Worm (Caenorhabditis elegans) whole organism, L2 larva: Measurements from ENCODE around the gene twk-10.

Experiments
- F13H6.1 ChIP-seq: sonication (generic microtip); optimal IDR thresholded peaks from 2 replicates; lab custom pipeline; 2016; ENCODE audit warnings: missing genetic modification characterization, missing compliant biosample characterization
- R02D3.7 ChIP-seq: fragments of 150-350 bp; optimal IDR thresholded peaks from 2 replicates; lab custom pipeline; 2014; ENCODE audit warnings: missing biosample characterization, missing genetic modification characterization
- Y55F3AM.14 ChIP-seq: fragments of 200-800 bp; sonication (Bioruptor generic); optimal IDR thresholded peaks from 2 replicates; lab custom pipeline; 2018; ENCODE audit warnings: mild to moderate bottlenecking, missing genetic modification characterization, missing compliant biosample characterization
- ZK546.5 ChIP-seq: sonication (generic microtip); optimal IDR thresholded peaks from 2 replicates; lab custom pipeline; 2017; ENCODE audit warnings: missing biosample characterization, missing genetic modification characterization
- alr-1 ChIP-seq: fragments of 150-350 bp; optimal IDR thresholded peaks from 2 replicates; lab custom pipeline; 2014; ENCODE audit warnings: missing biosample characterization, missing genetic modification characterization
- aly-2 ChIP-seq: fragments of 150-350 bp; optimal IDR thresholded peaks from 2 replicates; lab custom pipeline; 2014; ENCODE audit warnings: missing biosample characterization, missing genetic modification characterization
- ama-1 ChIP-seq: fragments of 150-350 bp; optimal IDR thresholded peaks from 2 replicates; lab custom pipeline; 2018; ENCODE audit warnings: inconsistent platforms
- blmp-1 ChIP-seq: sonication (generic microtip); optimal IDR thresholded peaks from 2 replicates; lab custom pipeline; 2017; ENCODE audit warnings: missing genetic modification characterization, mild to moderate bottlenecking, missing compliant biosample characterization, antibody characterized with exemption, moderate library complexity; ENCODE audit not compliant: insufficient read depth
- ceh-16 ChIP-seq: fragments of 150-350 bp; optimal IDR thresholded peaks from 2 replicates; lab custom pipeline; 2014; ENCODE audit warnings: missing biosample characterization, missing genetic modification characterization
- ceh-82 ChIP-seq: fragments of 150-350 bp; optimal IDR thresholded peaks from 2 replicates; lab custom pipeline; 2014; ENCODE audit warnings: missing biosample characterization, missing genetic modification characterization
- crh-2 ChIP-seq: sonication (generic microtip); optimal IDR thresholded peaks from 2 replicates; lab custom pipeline; 2017; ENCODE audit warnings: missing biosample characterization, missing genetic modification characterization
- dmd-4 ChIP-seq: sonication (generic microtip); optimal IDR thresholded peaks from 2 replicates; lab custom pipeline; 2017; ENCODE audit warnings: missing biosample characterization, missing genetic modification characterization
- egl-27 ChIP-seq: sonication (generic microtip); optimal IDR thresholded peaks from 3 replicates; lab custom pipeline; 2017; ENCODE audit warnings: missing biosample characterization, missing genetic modification reagents, missing genetic modification characterization
- elt-3 ChIP-seq: sonication (generic microtip); optimal IDR thresholded peaks from 2 replicates; lab custom pipeline; 2017; ENCODE audit warnings: missing biosample characterization, missing genetic modification characterization
- fos-1 ChIP-seq: fragments of 150-350 bp; optimal IDR thresholded peaks from 2 replicates; lab custom pipeline; 2014; ENCODE audit warnings: missing biosample characterization, missing genetic modification characterization
- gmeb-1 ChIP-seq: fragments of 150-350 bp; optimal IDR thresholded peaks from 2 replicates; lab custom pipeline; 2014; ENCODE audit warnings: missing biosample characterization, missing genetic modification characterization
- lin-11 ChIP-seq: fragments of 150-350 bp; sonication (generic microtip); optimal IDR thresholded peaks from 2 replicates; lab custom pipeline; 2014; ENCODE audit warnings: missing biosample characterization, missing genetic modification characterization, inconsistent platforms, mixed read lengths
- lin-13 ChIP-seq: fragments of 150-350 bp; optimal IDR thresholded peaks from 2 replicates; lab custom pipeline; 2014; ENCODE audit warnings: missing biosample characterization, missing genetic modification reagents, missing genetic modification characterization
- lin-39 ChIP-seq: fragments of 150-350 bp; optimal IDR thresholded peaks from 2 replicates; lab custom pipeline; 2014; ENCODE audit warnings: missing biosample characterization, missing genetic modification reagents, missing genetic modification characterization
- lsy-2 ChIP-seq, 2 experiments: fragments of 150-350 bp in 1 of 2; sonication (generic microtip) in 1 of 2; optimal IDR thresholded peaks; 2 replicates each; lab custom pipeline; 2014 to 2017; ENCODE audit warnings: missing biosample characterization in 2 of 2, missing genetic modification characterization in 2 of 2
- mab-5 ChIP-seq: fragments of 150-350 bp; optimal IDR thresholded peaks from 2 replicates; lab custom pipeline; 2014; ENCODE audit warnings: missing biosample characterization, missing genetic modification characterization
- mbf-1 ChIP-seq: sonication (generic microtip); optimal IDR thresholded peaks from 2 replicates; lab custom pipeline; 2017; ENCODE audit warnings: missing biosample characterization, missing genetic modification characterization
- mdl-1 ChIP-seq, 2 experiments: fragments of 150-350 bp in 1 of 2; sonication (generic microtip) in 1 of 2; optimal IDR thresholded peaks; 2 replicates each; lab custom pipeline; 2017; ENCODE audit warnings: missing biosample characterization in 2 of 2, missing genetic modification characterization in 2 of 2
- nhr-10 ChIP-seq: sonication (generic microtip); optimal IDR thresholded peaks from 2 replicates; lab custom pipeline; 2017; ENCODE audit warnings: missing biosample characterization, missing genetic modification characterization
- nhr-11 ChIP-seq: fragments of 150-350 bp; optimal IDR thresholded peaks from 2 replicates; lab custom pipeline; 2014; ENCODE audit warnings: missing biosample characterization, missing genetic modification characterization
- nhr-12 ChIP-seq: fragments of 150-350 bp; optimal IDR thresholded peaks from 2 replicates; lab custom pipeline; 2014; ENCODE audit warnings: missing biosample characterization, missing genetic modification characterization
- nhr-129 ChIP-seq: fragments of 150-350 bp; optimal IDR thresholded peaks from 2 replicates; lab custom pipeline; 2014; ENCODE audit warnings: missing biosample characterization, missing genetic modification characterization
- nhr-21 ChIP-seq: fragments of 150-350 bp; optimal IDR thresholded peaks from 2 replicates; lab custom pipeline; 2014; ENCODE audit warnings: missing biosample characterization, missing genetic modification characterization
- nhr-23 ChIP-seq: fragments of 150-350 bp; optimal IDR thresholded peaks from 2 replicates; lab custom pipeline; 2014; ENCODE audit warnings: missing biosample characterization, missing genetic modification reagents, missing genetic modification characterization
- nhr-237 ChIP-seq: fragments of 150-350 bp; optimal IDR thresholded peaks from 2 replicates; lab custom pipeline; 2014; ENCODE audit warnings: missing biosample characterization, missing genetic modification characterization
- nhr-25 ChIP-seq: fragments of 150-350 bp; sonication (generic microtip); optimal IDR thresholded peaks from 3 replicates; lab custom pipeline; 2014; ENCODE audit warnings: missing biosample characterization, missing genetic modification characterization
- nhr-6 ChIP-seq: fragments of 150-350 bp; optimal IDR thresholded peaks from 2 replicates; lab custom pipeline; 2014; ENCODE audit warnings: missing biosample characterization, missing genetic modification characterization
- peb-1 ChIP-seq: fragments of 150-350 bp; optimal IDR thresholded peaks from 2 replicates; lab custom pipeline; 2014; ENCODE audit warnings: missing biosample characterization, missing genetic modification characterization
- sma-3 ChIP-seq: sonication (generic microtip); optimal IDR thresholded peaks from 2 replicates; lab custom pipeline; 2016; ENCODE audit warnings: missing genetic modification reagents, missing genetic modification characterization, missing compliant biosample characterization
- sma-9 ChIP-seq, 2 experiments: fragments of 150-350 bp in 1 of 2; sonication (generic microtip) in 1 of 2; optimal IDR thresholded peaks; 2 replicates each; lab custom pipeline; 2014 to 2016; ENCODE audit warnings: missing genetic modification characterization in 2 of 2, mild to moderate bottlenecking in 1 of 2, missing biosample characterization in 1 of 2, missing compliant biosample characterization in 1 of 2, missing genetic modification reagents in 1 of 2, moderate library complexity in 1 of 2
- snpc-4 ChIP-seq: fragments of 150-350 bp; optimal IDR thresholded peaks from 2 replicates; lab custom pipeline; 2014; ENCODE audit warnings: missing biosample characterization, missing genetic modification characterization
- unc-55 ChIP-seq: fragments of 150-350 bp; sonication (generic microtip); optimal IDR thresholded peaks from 3 replicates; lab custom pipeline; 2014; ENCODE audit warnings: missing biosample characterization, missing genetic modification reagents, missing genetic modification characterization
- zag-1 ChIP-seq: fragments of 150-350 bp; optimal IDR thresholded peaks from 2 replicates; lab custom pipeline; 2014; ENCODE audit warnings: missing biosample characterization, missing genetic modification characterization
- ztf-1 ChIP-seq: fragments of 200-800 bp; sonication (Bioruptor generic); conservative IDR thresholded peaks from 2 replicates; pipeline ENCODE4 v1.3.6; 2022; ENCODE audit warnings: missing genetic modification characterization, missing compliant biosample characterization
- ztf-4 ChIP-seq: fragments of 150-350 bp; optimal IDR thresholded peaks from 2 replicates; lab custom pipeline; 2014; ENCODE audit warnings: missing biosample characterization, missing genetic modification characterization

twk-10 gene

ce11 chrV:6513356-6513755, 38.8 kb upstream of the twk-10 start:
- no peak for TF ChIP-seq nhr-129 (tag; lab: Kevin White, UChicago)
- TF ChIP-seq snpc-4, result no peak
- TF ChIP-seq nhr-21 (tag; lab: Kevin White, UChicago), result peak; percentile 8
- no peak for TF ChIP-seq elt-3 (tag; lab: Kevin White, UChicago)
- TF ChIP-seq fos-1 (tag; lab: Kevin White, UChicago), result peak; percentile 7
- TF ChIP-seq nhr-23 (tag; lab: Kevin White, UChicago), result no peak
- no peak for TF ChIP-seq lsy-2 (tag; optimal IDR thresholded peaks at IDR 0.05; lab: Kevin White, UChicago)

DNA sequence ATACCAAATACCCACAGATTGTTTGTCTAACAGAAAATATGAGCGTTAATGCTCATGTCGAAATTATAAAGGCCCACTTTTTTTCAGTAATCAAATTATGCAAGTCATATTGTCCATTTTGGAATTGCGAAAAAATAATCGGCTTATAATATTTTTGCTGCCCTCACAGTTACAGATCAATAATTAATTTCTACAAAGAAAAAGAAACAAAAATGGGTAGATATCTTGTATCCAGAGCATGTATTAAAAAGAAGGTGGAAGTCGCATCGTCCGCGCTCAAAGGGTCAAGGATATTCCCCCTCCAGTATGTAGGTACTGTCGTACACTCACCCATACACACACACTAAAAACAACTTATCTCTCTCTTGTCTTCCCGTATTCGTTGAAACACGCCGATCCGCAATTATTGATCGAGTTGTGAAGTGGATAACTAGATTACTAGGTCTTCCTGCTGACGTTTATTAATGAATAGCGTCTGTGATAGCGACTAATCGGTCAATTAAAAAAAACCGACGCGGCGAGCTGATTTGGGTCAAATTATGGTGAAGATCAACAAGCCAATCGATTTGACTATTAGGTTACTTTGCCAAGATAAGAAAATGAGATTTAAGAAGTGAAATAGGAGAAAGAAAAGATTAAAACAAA, 38.2 kb upstream of the twk-10 start:
- TF ChIP-seq nhr-129 (tag; lab: Kevin White, UChicago), result no peak
- peak; percentile 37 for TF ChIP-seq nhr-21 (tag; lab: Kevin White, UChicago)
- TF ChIP-seq sma-9 (GFP tag; optimal IDR thresholded peaks at IDR 0.05; lab: Kevin White, UChicago), result peak; percentile 13
- TF ChIP-seq sma-9 (tag; optimal IDR thresholded peaks at IDR 0.05; lab: Kevin White, UChicago), result no peak

ce11 chrV:6514887-6515324, 37.2 kb upstream of the twk-10 start, which contains the start of gene dpy-11:
Gene dpy-11 (minus strand): TSS chrV:6515240.
- TF ChIP-seq mab-5, result peak; percentile 17
- peak; percentile 36 for TF ChIP-seq fos-1 (tag; lab: Kevin White, UChicago)
- TF ChIP-seq ZK546.5 (tag; lab: Kevin White, UChicago), result no peak
- TF ChIP-seq lin-39 (tag; lab: Kevin White, UChicago), result no peak
- peak; percentile 14 for TF ChIP-seq sma-9 (GFP tag; optimal IDR thresholded peaks at IDR 0.05; lab: Kevin White, UChicago)
- no peak for TF ChIP-seq sma-9 (tag; optimal IDR thresholded peaks at IDR 0.05; lab: Kevin White, UChicago)
- TF ChIP-seq nhr-129 (tag; lab: Kevin White, UChicago), result peak; percentile 87
- TF ChIP-seq blmp-1 (tag; lab: Kevin White, UChicago), result peak; percentile 37
- no peak for TF ChIP-seq elt-3 (tag; lab: Kevin White, UChicago)
- TF ChIP-seq egl-27 (tag; lab: Kevin White, UChicago), result no peak
- TF ChIP-seq ceh-82, result no peak
- TF ChIP-seq nhr-25 (tag; lab: Kevin White, UChicago), result peak; percentile 51
- peak; percentile 59 for TF ChIP-seq sma-3 (GFP tag; lab: Kevin White, UChicago)
- peak; percentile 96 for TF ChIP-seq ama-1 (lab: Kevin White, UChicago)
- TF ChIP-seq crh-2 (tag; lab: Kevin White, UChicago), result peak; percentile 60
- TF ChIP-seq peb-1 (tag; lab: Kevin White, UChicago), result no peak
- no peak for TF ChIP-seq dmd-4 (tag; lab: Kevin White, UChicago)
- TF ChIP-seq ztf-4 (tag; lab: Kevin White, UChicago), result peak; percentile 64
- TF ChIP-seq zag-1 (tag; lab: Kevin White, UChicago), result no peak
- peak; percentile 34 for TF ChIP-seq lin-13
- peak; percentile 59 for TF ChIP-seq nhr-21 (tag; lab: Kevin White, UChicago)
- peak; percentile 43 for TF ChIP-seq Y55F3AM.14 (GFP tag; lab: Kevin White, UChicago)
- TF ChIP-seq alr-1 (tag; lab: Kevin White, UChicago), result no peak
- TF ChIP-seq lin-11 (tag; lab: Kevin White, UChicago), result no peak
- TF ChIP-seq nhr-10, result no peak
- TF ChIP-seq nhr-23 (tag; lab: Kevin White, UChicago), result no peak
- TF ChIP-seq mdl-1 (tag; optimal IDR thresholded peaks at IDR 0.05; lab: Kevin White, UChicago), result peak in 1 of 2 experiments; percentile 0
- TF ChIP-seq nhr-12 (tag; lab: Kevin White, UChicago), result no peak
- peak; percentile 17 for TF ChIP-seq F13H6.1 (tag; lab: Kevin White, UChicago)
- peak in 1 of 2 experiments; percentile 51 for TF ChIP-seq lsy-2 (tag; optimal IDR thresholded peaks at IDR 0.05; lab: Kevin White, UChicago)
- peak; percentile 43 for TF ChIP-seq nhr-6
- no peak for TF ChIP-seq mbf-1 (tag; lab: Kevin White, UChicago)

DNA sequence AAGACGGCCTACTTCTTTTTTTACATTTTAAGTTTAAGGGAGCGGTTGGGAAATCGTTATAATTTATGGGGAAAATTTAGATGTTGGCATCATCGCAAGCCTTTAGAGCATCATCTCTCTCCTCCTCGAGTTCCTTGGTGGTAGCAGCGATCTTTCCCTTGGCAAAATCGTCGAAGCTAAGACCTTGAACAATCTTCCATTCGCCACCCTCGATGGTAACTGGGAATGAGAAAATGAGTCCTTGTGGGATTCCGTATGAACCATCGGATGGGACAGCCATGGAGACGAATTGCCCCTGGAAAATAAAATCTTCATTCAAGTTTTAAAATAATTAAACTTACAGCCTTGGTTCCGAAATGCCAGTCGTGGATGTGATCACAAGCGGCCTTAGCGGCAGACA, 36.8 kb upstream of the twk-10 start:
- TF ChIP-seq nhr-12 (tag; lab: Kevin White, UChicago), result no peak
- TF ChIP-seq nhr-11 (tag; lab: Kevin White, UChicago), result no peak
- TF ChIP-seq ceh-16 (tag; lab: Kevin White, UChicago), result no peak
- TF ChIP-seq R02D3.7 (tag; lab: Kevin White, UChicago), result no peak
- TF ChIP-seq lin-11 (tag; lab: Kevin White, UChicago), result no peak
- TF ChIP-seq lin-39 (tag; lab: Kevin White, UChicago), result no peak
- TF ChIP-seq egl-27 (tag; lab: Kevin White, UChicago), result no peak
- TF ChIP-seq unc-55 (GFP tag; lab: Kevin White, UChicago), result no peak
- TF ChIP-seq ztf-1 (GFP tag; lab: Robert Waterston, UW), result no peak
- no peak for TF ChIP-seq nhr-23 (tag; lab: Kevin White, UChicago)
- TF ChIP-seq aly-2 (tag; lab: Kevin White, UChicago), result no peak
- TF ChIP-seq ztf-4 (tag; lab: Kevin White, UChicago), result no peak
- no peak for TF ChIP-seq lsy-2 (tag; optimal IDR thresholded peaks at IDR 0.05; lab: Kevin White, UChicago)
- no peak for TF ChIP-seq nhr-21 (tag; lab: Kevin White, UChicago)
- no peak for TF ChIP-seq ceh-82
- no peak for TF ChIP-seq sma-9 (GFP tag; optimal IDR thresholded peaks at IDR 0.05; lab: Kevin White, UChicago)
- no peak for TF ChIP-seq sma-9 (tag; optimal IDR thresholded peaks at IDR 0.05; lab: Kevin White, UChicago)
- TF ChIP-seq nhr-237 (tag; lab: Kevin White, UChicago), result no peak
- no peak for TF ChIP-seq gmeb-1 (tag; lab: Kevin White, UChicago)
- TF ChIP-seq nhr-25 (tag; lab: Kevin White, UChicago), result no peak
